Worm (Caenorhabditis elegans): ENCODE data around the gene srh-204.

ce11 chrV:4242431-4242830, 2.2 kb upstream of the srh-204 start, which contains the start of gene srt-12:
- TF ChIP-seq fos-1 (tag; optimal IDR thresholded peaks at IDR 0.05) (no peak), elt-3 (tag; optimal IDR thresholded peaks at IDR 0.05) (no peak), unc-39 (tag; optimal IDR thresholded peaks at IDR 0.05) (no peak)

Measured in whole organism, L3 larva.